Fruit fly (Drosophila melanogaster) whole organism, embryonic: ENCODE data around the gene Scgalpha.

Experiments
- Abd-B ChIP-seq: fragments of 200-800 bp; sonication (Bioruptor generic); optimal IDR thresholded peaks from 2 replicates; lab custom pipeline; 2018; ENCODE audit warnings: missing biosample characterization, mild to moderate bottlenecking, missing genetic modification characterization, moderate library complexity
- CG10321 ChIP-seq: fragments of 200-800 bp; sonication (Bioruptor generic); IDR thresholded peaks from 2 replicates; pipeline ENCODE4 v1.3.6; 2022; ENCODE audit warnings: missing biosample characterization, missing genetic modification characterization
- CG11560 ChIP-seq: fragments of 200-800 bp; sonication (Bioruptor generic); IDR thresholded peaks from 3 replicates; pipeline ENCODE4 v1.3.6; 2022; ENCODE audit warnings: missing biosample characterization, missing genetic modification characterization
- CG11696 ChIP-seq: fragments of 200-800 bp; sonication (Bioruptor generic); IDR thresholded peaks from 2 replicates; pipeline ENCODE4 v1.3.6; 2022; ENCODE audit warnings: missing biosample characterization, missing genetic modification characterization
- CG13287 ChIP-seq: fragments of 200-800 bp; sonication (Bioruptor generic); IDR thresholded peaks from 2 replicates; pipeline ENCODE4 v1.3.6; 2022; ENCODE audit warnings: missing biosample characterization, missing genetic modification characterization; ENCODE audit not compliant: partially characterized antibody
- CG14014 ChIP-seq: fragments of 200-800 bp; sonication (Bioruptor generic); IDR thresholded peaks from 2 replicates; pipeline ENCODE4 v1.3.6; 2022; ENCODE audit warnings: missing biosample characterization, missing genetic modification characterization
- CG14710 ChIP-seq: fragments of 200-800 bp; sonication (Bioruptor generic); optimal IDR thresholded peaks from 3 replicates; lab custom pipeline; 2019; ENCODE audit warnings: missing biosample characterization, mild to moderate bottlenecking, missing genetic modification characterization, moderate library complexity
- CG16813 ChIP-seq: fragments of 200-800 bp; sonication (Bioruptor generic); IDR thresholded peaks from 3 replicates; pipeline ENCODE4 v1.3.6; 2022; ENCODE audit warnings: missing biosample characterization, missing genetic modification characterization; ENCODE audit not compliant: partially characterized antibody
- CG17361 ChIP-seq: fragments of 200-800 bp; sonication (Bioruptor generic); IDR thresholded peaks from 3 replicates; pipeline ENCODE4 v1.3.6; 2022; ENCODE audit warnings: missing biosample characterization, missing genetic modification characterization
- CG17612 ChIP-seq: fragments of 200-800 bp; sonication (Bioruptor generic); IDR thresholded peaks from 2 replicates; pipeline ENCODE4 v1.3.6; 2022; ENCODE audit warnings: missing biosample characterization, missing genetic modification characterization
- CG2116 ChIP-seq: fragments of 200-800 bp; sonication (Bioruptor generic); optimal IDR thresholded peaks from 3 replicates; lab custom pipeline; 2018; ENCODE audit warnings: missing biosample characterization, mild to moderate bottlenecking, missing genetic modification characterization
- CG2712 ChIP-seq: fragments of 200-800 bp; optimal IDR thresholded peaks from 3 replicates; lab custom pipeline; 2019; ENCODE audit warnings: missing biosample characterization, mild to moderate bottlenecking, missing genetic modification characterization, moderate library complexity
- CG31365 ChIP-seq: fragments of 200-800 bp; sonication (Bioruptor generic); optimal IDR thresholded peaks from 2 replicates; lab custom pipeline; 2018; ENCODE audit warnings: missing biosample characterization, mild to moderate bottlenecking, missing genetic modification characterization
- CG33557 ChIP-seq: fragments of 200-800 bp; sonication (Bioruptor generic); optimal IDR thresholded peaks from 2 replicates; lab custom pipeline; 2019; ENCODE audit warnings: missing biosample characterization, mild to moderate bottlenecking, missing genetic modification characterization, moderate library complexity
- CG34224 ChIP-seq: fragments of 200-800 bp; sonication (Bioruptor generic); IDR thresholded peaks from 3 replicates; pipeline ENCODE4 v1.3.6; 2022; ENCODE audit warnings: missing biosample characterization, missing genetic modification characterization; ENCODE audit not compliant: partially characterized antibody
- CG34422 ChIP-seq: fragments of 200-800 bp; sonication (Bioruptor generic); IDR thresholded peaks from 3 replicates; pipeline ENCODE4 v1.3.6; 2022; ENCODE audit warnings: missing biosample characterization, missing genetic modification characterization
- CG4328 ChIP-seq: fragments of 200-800 bp; sonication (Bioruptor generic); optimal IDR thresholded peaks from 3 replicates; lab custom pipeline; 2017; ENCODE audit warnings: missing biosample characterization, missing genetic modification reagents, missing genetic modification characterization
- CG6254 ChIP-seq: fragments of 200-800 bp; sonication (Bioruptor generic); optimal IDR thresholded peaks from 3 replicates; lab custom pipeline; 2017; ENCODE audit warnings: mild to moderate bottlenecking, missing biosample characterization, missing genetic modification reagents, missing genetic modification characterization
- CG6654 ChIP-seq: fragments of 200-800 bp; sonication (Bioruptor generic); optimal IDR thresholded peaks from 2 replicates; lab custom pipeline; 2017; ENCODE audit warnings: missing biosample characterization, mild to moderate bottlenecking, missing genetic modification characterization
- CG6791 ChIP-seq: fragments of 200-800 bp; sonication (Bioruptor generic); IDR thresholded peaks from 3 replicates; pipeline ENCODE4 v1.3.6; 2022; ENCODE audit warnings: missing biosample characterization, missing genetic modification characterization; ENCODE audit not compliant: partially characterized antibody
- CG6813 ChIP-seq: fragments of 200-800 bp; sonication (Bioruptor generic); optimal IDR thresholded peaks from 2 replicates; lab custom pipeline; 2017; ENCODE audit warnings: missing biosample characterization, missing genetic modification characterization, mild to moderate bottlenecking, moderate library complexity, missing genetic modification reagents
- CG7357 ChIP-seq: fragments of 200-800 bp; sonication (Bioruptor generic); IDR thresholded peaks from 3 replicates; pipeline ENCODE4 v1.3.6; 2022; ENCODE audit warnings: missing biosample characterization, missing genetic modification characterization
- CG9876 ChIP-seq: fragments of 200-800 bp; sonication (Bioruptor generic); optimal IDR thresholded peaks from 2 replicates; lab custom pipeline; 2016; ENCODE audit warnings: missing biosample characterization, missing genetic modification characterization
- Doc2 ChIP-seq: fragments of 200-800 bp; sonication (Bioruptor generic); IDR thresholded peaks from 2 replicates; pipeline ENCODE4 v1.3.6; 2022; ENCODE audit warnings: missing biosample characterization, missing genetic modification characterization
- Dp ChIP-seq: fragments of 200-800 bp; sonication (Bioruptor generic); optimal IDR thresholded peaks from 2 replicates; lab custom pipeline; 2018; ENCODE audit warnings: missing biosample characterization, mild to moderate bottlenecking, missing genetic modification characterization, moderate library complexity
- Eip74EF ChIP-seq, 2 experiments: fragments of 200-800 bp in 1 of 2; fragments of >200 bp in 1 of 2; sonication (Bioruptor generic) in 1 of 2; optimal IDR thresholded peaks; 2 replicates each; lab custom pipeline; 2017 to 2019; ENCODE audit warnings: missing biosample characterization in 2 of 2, missing genetic modification characterization in 2 of 2, mild to moderate bottlenecking in 1 of 2, moderate library complexity in 1 of 2
- GATAe ChIP-seq: fragments of 200-800 bp; sonication (Bioruptor generic); conservative IDR thresholded peaks from 2 replicates; pipeline ENCODE4 v1.3.6; 2022; ENCODE audit warnings: missing biosample characterization, missing genetic modification characterization
- Hr78 ChIP-seq, 2 experiments: fragments of 200-800 bp in 1 of 2; fragments of >200 bp in 1 of 2; sonication (Bioruptor generic) in 1 of 2; optimal IDR thresholded peaks; 2 replicates each; lab custom pipeline; 2017 to 2019; ENCODE audit warnings: missing biosample characterization in 2 of 2, missing genetic modification characterization in 2 of 2, mild to moderate bottlenecking in 1 of 2, moderate library complexity in 1 of 2
- MESR4 ChIP-seq: fragments of 200-800 bp; sonication (Bioruptor generic); optimal IDR thresholded peaks from 2 replicates; lab custom pipeline; 2018; ENCODE audit warnings: missing biosample characterization, mild to moderate bottlenecking, missing genetic modification characterization, moderate library complexity
- Nf-YA ChIP-seq: fragments of 200-800 bp; sonication (Bioruptor generic); IDR thresholded peaks from 2 replicates; pipeline ENCODE4 v1.3.6; 2022; ENCODE audit warnings: missing biosample characterization, missing genetic modification characterization
- Nf-YB ChIP-seq: fragments of 200-800 bp; sonication (Bioruptor generic); optimal IDR thresholded peaks from 3 replicates; lab custom pipeline; 2019; ENCODE audit warnings: missing biosample characterization, mild to moderate bottlenecking, missing genetic modification characterization, moderate library complexity
- Rfx ChIP-seq: fragments of 200-800 bp; sonication (Bioruptor generic); IDR thresholded peaks from 2 replicates; pipeline ENCODE4 v1.3.6; 2022; ENCODE audit warnings: missing biosample characterization, missing genetic modification characterization
- Rx ChIP-seq: fragments of 200-800 bp; sonication (Bioruptor generic); IDR thresholded peaks from 2 replicates; pipeline ENCODE4 v1.3.6; 2022; ENCODE audit warnings: missing biosample characterization, missing genetic modification characterization
- Scr ChIP-seq: fragments of 200-800 bp; sonication (Bioruptor generic); IDR thresholded peaks from 2 replicates; pipeline ENCODE4 v1.3.6; 2022; ENCODE audit warnings: missing biosample characterization, missing genetic modification characterization; ENCODE audit not compliant: partially characterized antibody
- Sry-δ ChIP-seq: fragments of 200-800 bp; sonication (Bioruptor generic); optimal IDR thresholded peaks from 2 replicates; lab custom pipeline; 2016; ENCODE audit warnings: missing biosample characterization, missing genetic modification characterization
- ase ChIP-seq: fragments of 200-800 bp; sonication (Bioruptor generic); IDR thresholded peaks from 3 replicates; pipeline ENCODE4 v1.3.6; 2022; ENCODE audit warnings: missing biosample characterization, missing genetic modification characterization
- btn ChIP-seq: fragments of 200-800 bp; sonication (Bioruptor generic); optimal IDR thresholded peaks from 2 replicates; lab custom pipeline; 2016; ENCODE audit warnings: missing biosample characterization, missing genetic modification characterization
- cg ChIP-seq: fragments of 200-800 bp; sonication (Bioruptor generic); optimal IDR thresholded peaks from 3 replicates; lab custom pipeline; 2019; ENCODE audit warnings: missing biosample characterization, mild to moderate bottlenecking, missing genetic modification characterization, moderate library complexity
- esg ChIP-seq: fragments of 200-800 bp; sonication (Bioruptor generic); conservative IDR thresholded peaks from 2 replicates; pipeline ENCODE4 v1.3.6; 2022; ENCODE audit warnings: missing biosample characterization, missing genetic modification characterization
- gce ChIP-seq: fragments of 200-800 bp; sonication (Bioruptor generic); IDR thresholded peaks from 3 replicates; pipeline ENCODE4 v1.3.6; 2022; ENCODE audit warnings: missing biosample characterization, missing genetic modification characterization
- her ChIP-seq: fragments of 200-800 bp; sonication (Bioruptor generic); optimal IDR thresholded peaks from 2 replicates; lab custom pipeline; 2016; ENCODE audit warnings: missing biosample characterization, missing genetic modification characterization
- ind ChIP-seq: fragments of 200-800 bp; sonication (Bioruptor generic); optimal IDR thresholded peaks from 3 replicates; lab custom pipeline; 2016; ENCODE audit warnings: missing biosample characterization, missing genetic modification characterization
- mam ChIP-seq: fragments of 200-800 bp; sonication (Bioruptor generic); optimal IDR thresholded peaks from 3 replicates; lab custom pipeline; 2016; ENCODE audit warnings: missing biosample characterization, missing genetic modification characterization
- prd ChIP-seq, 3 experiments: fragments of >200 bp in 2 of 3; fragments of 200-800 bp in 1 of 3; sonication (Bioruptor generic) in 1 of 3; optimal IDR thresholded peaks in 2 of 3; IDR thresholded peaks in 1 of 3; 2 replicates in 2 of 3; 3 replicates in 1 of 3; pipeline versions ENCODE4 v1.3.6 to Lab custom; 2017 to 2022; ENCODE audit warnings: missing biosample characterization in 1 of 3, missing genetic modification characterization in 1 of 3
- schlank ChIP-seq: fragments of 200-800 bp; sonication (Bioruptor generic); optimal IDR thresholded peaks from 2 replicates; lab custom pipeline; 2018; ENCODE audit warnings: missing biosample characterization, mild to moderate bottlenecking, missing genetic modification characterization
- trh ChIP-seq: fragments of 200-800 bp; sonication (Bioruptor generic); optimal IDR thresholded peaks from 2 replicates; lab custom pipeline; 2016; ENCODE audit warnings: missing biosample characterization, missing genetic modification characterization
- wdn ChIP-seq: fragments of 200-800 bp; sonication (Bioruptor generic); IDR thresholded peaks from 2 replicates; pipeline ENCODE4 v1.3.6; 2022; ENCODE audit warnings: missing biosample characterization, missing genetic modification characterization
- zen2 ChIP-seq: fragments of 200-800 bp; sonication (Bioruptor generic); IDR thresholded peaks from 3 replicates; pipeline ENCODE4 v1.3.6; 2022; ENCODE audit warnings: missing biosample characterization, missing genetic modification characterization; ENCODE audit not compliant: partially characterized antibody

Scgalpha gene

dm6 chr2L:8302766-8303479, at the start of gene Scgalpha, which contains the start of gene wol (continued):
- TF ChIP-seq schlank, result no peak
- peak; percentile 71 for TF ChIP-seq CG13287 (GFP tag; lab: Robert Waterston, UW)
- TF ChIP-seq CG14710 (tag; lab: Kevin White, UChicago), result peak; percentile 8
- TF ChIP-seq CG2116 (GFP tag; lab: Kevin White, UChicago), result peak; percentile 57
- no peak for TF ChIP-seq CG10321
- no peak for TF ChIP-seq prd (optimal IDR thresholded peaks at IDR 0.05; lab: Kevin White, UChicago)
- no peak for TF ChIP-seq prd (GFP tag; IDR thresholded peaks at IDR 0.05; lab: Robert Waterston, UW)
- TF ChIP-seq CG34224 (GFP tag; lab: Robert Waterston, UW), result peak; percentile 69; the same call in 2 of the 3 replicates
- no peak for TF ChIP-seq CG6654 (GFP tag; lab: Kevin White, UChicago)
- no peak for TF ChIP-seq Hr78 (GFP tag; optimal IDR thresholded peaks at IDR 0.05; lab: Kevin White, UChicago)
- TF ChIP-seq CG17612 (GFP tag; lab: Robert Waterston, UW), result no peak
- no peak for TF ChIP-seq ase (GFP tag; lab: Robert Waterston, UW)
- TF ChIP-seq esg (GFP tag; lab: Robert Waterston, UW), result no peak
- peak; percentile 26; the same call in 2 of the 3 replicates for TF ChIP-seq zen2 (GFP tag; lab: Robert Waterston, UW)
- TF ChIP-seq GATAe, result peak; percentile 71
- no peak for TF ChIP-seq CG6813
- TF ChIP-seq CG7357 (GFP tag; lab: Robert Waterston, UW), result no peak
- TF ChIP-seq MESR4 (GFP tag; lab: Kevin White, UChicago), result peak; percentile 66
- TF ChIP-seq CG6791 (GFP tag; lab: Robert Waterston, UW), result peak; percentile 50; the same call in 2 of the 3 replicates
- TF ChIP-seq ind (GFP tag; lab: Kevin White, UChicago), result no peak
- peak; percentile 43 for TF ChIP-seq CG2712 (tag; lab: Kevin White, UChicago)
- TF ChIP-seq wdn (GFP tag; lab: Robert Waterston, UW), result no peak
- no peak for TF ChIP-seq Abd-B
- TF ChIP-seq CG34422 (GFP tag; lab: Robert Waterston, UW), result no peak; the same call in 2 of the 3 replicates
- TF ChIP-seq cg, result no peak
- TF ChIP-seq CG14014 (GFP tag; lab: Robert Waterston, UW), result no peak
- TF ChIP-seq Eip74EF (GFP tag; optimal IDR thresholded peaks at IDR 0.05; lab: Kevin White, UChicago), result no peak
- no peak for TF ChIP-seq CG9876 (GFP tag; lab: Kevin White, UChicago)
- TF ChIP-seq Rfx (GFP tag; lab: Robert Waterston, UW), result peak; percentile 33
- TF ChIP-seq CG6254 (GFP tag; lab: Kevin White, UChicago), result no peak
- TF ChIP-seq Doc2 (GFP tag; lab: Robert Waterston, UW), result no peak
- no peak for TF ChIP-seq mam
- no peak for TF ChIP-seq CG11560
- peak; percentile 60 for TF ChIP-seq Scr (GFP tag; lab: Robert Waterston, UW)
- no peak for TF ChIP-seq Nf-YB
- TF ChIP-seq CG11696 (GFP tag; lab: Robert Waterston, UW), result no peak; the same call in 1 of the 2 replicates
- TF ChIP-seq her (GFP tag; lab: Kevin White, UChicago), result no peak
- TF ChIP-seq Rx (GFP tag; lab: Robert Waterston, UW), result no peak
- no peak for TF ChIP-seq CG31365 (tag; lab: Kevin White, UChicago)
- no peak for TF ChIP-seq CG17361 (GFP tag; lab: Robert Waterston, UW)
- TF ChIP-seq Sry-δ, result peak; percentile 81
- peak; percentile 69 for TF ChIP-seq Dp (GFP tag; lab: Kevin White, UChicago)
- no peak for TF ChIP-seq btn (GFP tag; lab: Kevin White, UChicago)
- no peak for TF ChIP-seq trh (GFP tag; lab: Kevin White, UChicago)
- no peak for TF ChIP-seq CG4328 (GFP tag; lab: Kevin White, UChicago)
- TF ChIP-seq Nf-YA (GFP tag; lab: Robert Waterston, UW), result no peak
- TF ChIP-seq gce (GFP tag; lab: Robert Waterston, UW), result no peak
- TF ChIP-seq CG33557 (GFP tag; lab: Kevin White, UChicago), result no peak
- TF ChIP-seq CG16813 (GFP tag; lab: Robert Waterston, UW), result peak; percentile 65
